Fruit fly (Drosophila melanogaster): ENCODE results near the gene brk.

Gene brk

DNA sequence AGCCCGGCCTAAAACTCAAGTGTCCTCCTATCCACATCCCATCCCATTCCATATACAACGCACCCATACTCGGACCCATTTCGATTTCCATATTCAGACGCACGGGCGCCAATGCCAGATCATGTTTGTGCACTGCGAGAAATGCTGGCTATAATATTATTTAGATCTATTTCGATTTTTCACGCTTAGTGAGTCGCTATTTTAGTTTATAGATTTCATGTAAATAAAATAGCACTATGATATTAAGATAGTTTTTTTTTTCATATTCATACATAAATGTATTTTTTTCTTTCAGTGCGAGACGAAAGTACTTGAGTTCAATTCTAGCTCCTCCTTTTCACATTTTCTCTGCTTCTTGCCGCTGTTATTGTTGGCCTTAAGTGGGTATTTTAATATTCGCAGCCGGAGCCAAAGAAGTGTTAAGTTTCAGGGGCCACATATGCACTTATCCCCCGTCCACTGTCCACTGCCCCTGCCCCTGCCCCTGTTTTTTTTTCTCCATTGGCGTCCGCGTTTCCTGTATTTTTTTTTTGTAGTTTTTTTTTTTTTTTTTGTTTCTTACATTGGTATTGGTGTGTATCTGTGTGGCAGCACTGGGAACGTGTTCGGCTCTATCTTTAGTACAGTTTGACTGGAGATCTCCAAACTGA lies 15.8 kb upstream of the brk start (continued):
- TF ChIP-seq CG30431 (GFP tag; optimal IDR thresholded peaks at IDR 0.05) (peak; percentile 68), NC2β (GFP tag; optimal IDR thresholded peaks at IDR 0.05) (peak; percentile 75), Rx (GFP tag; IDR thresholded peaks at IDR 0.05) (peak; percentile 48; the same call in 1 of the 2 replicates), CG33213 (GFP tag; optimal IDR thresholded peaks at IDR 0.05) (peak; percentile 43), repo (GFP tag; optimal IDR thresholded peaks at IDR 0.05) (peak; percentile 41), CG10267 (tag; optimal IDR thresholded peaks at IDR 0.05) (peak; percentile 85), Usf (GFP tag; optimal IDR thresholded peaks at IDR 0.05) (peak; percentile 54), CHES-1-like (GFP tag; optimal IDR thresholded peaks at IDR 0.05) (no peak), otp (GFP tag; IDR thresholded peaks at IDR 0.05) (peak; percentile 74), tin (GFP tag; optimal IDR thresholded peaks at IDR 0.05) (peak; percentile 88), CG8290 (GFP tag; optimal IDR thresholded peaks at IDR 0.05) (peak; percentile 62), CG8290 (tag; optimal IDR thresholded peaks at IDR 0.05) (peak in 1 of 2 experiments; percentile 48), CkIIα-i1 (GFP tag; IDR thresholded peaks at IDR 0.05) (no peak), CG1792 (GFP tag; optimal IDR thresholded peaks at IDR 0.05) (peak; percentile 2), D19A (tag; optimal IDR thresholded peaks at IDR 0.05) (peak; percentile 76), CG9797 (GFP tag; optimal IDR thresholded peaks at IDR 0.05) (no peak), GATAe (GFP tag; conservative IDR thresholded peaks at IDR 0.05) (no peak), CG17328 (GFP tag; IDR thresholded peaks at IDR 0.05) (peak; percentile 85), CG15073 (GFP tag; optimal IDR thresholded peaks at IDR 0.05) (peak; percentile 20), bab2 (GFP tag; optimal IDR thresholded peaks at IDR 0.05) (peak; percentile 52), mld (GFP tag; IDR thresholded peaks at IDR 0.05; ENCODE audit: partially characterized antibody) (no peak), CG13287 (GFP tag; IDR thresholded peaks at IDR 0.05; ENCODE audit: partially characterized antibody) (no peak), pb (GFP tag; optimal IDR thresholded peaks at IDR 0.05) (no peak), CG6272 (GFP tag; IDR thresholded peaks at IDR 0.05) (peak; percentile 56; the same call in 1 of the 2 replicates), aop (GFP tag; IDR thresholded peaks at IDR 0.05) (no peak), CG10543 (GFP tag; optimal IDR thresholded peaks at IDR 0.05) (peak; percentile 8), dmrt99B (tag; optimal IDR thresholded peaks at IDR 0.05) (peak; percentile 80), chn (GFP tag; optimal IDR thresholded peaks at IDR 0.05) (peak; percentile 70), C15 (GFP tag; IDR thresholded peaks at IDR 0.05) (0 out of 3 replicates have a peak, but pooled peaks have one; percentile 30), YL-1 (GFP tag; optimal IDR thresholded peaks at IDR 0.05) (no peak), vnd (GFP tag; IDR thresholded peaks at IDR 0.05; ENCODE audit: partially characterized antibody) (no peak), usp (GFP tag; optimal IDR thresholded peaks at IDR 0.05) (no peak), gcm (GFP tag; optimal IDR thresholded peaks at IDR 0.05) (peak; percentile 89), tx (GFP tag; optimal IDR thresholded peaks at IDR 0.05) (no peak), Gug (GFP tag; IDR thresholded peaks at IDR 0.05) (peak; percentile 40; the same call in 1 of the 4 replicates), CG1529 (GFP tag; optimal IDR thresholded peaks at IDR 0.05) (peak; percentile 77), CG30020 (tag; optimal IDR thresholded peaks at IDR 0.05) (no peak), onecut (GFP tag; IDR thresholded peaks at IDR 0.05) (peak; percentile 51), Pdp1 (GFP tag; optimal IDR thresholded peaks at IDR 0.05) (peak; percentile 30 to 51)

DNA sequence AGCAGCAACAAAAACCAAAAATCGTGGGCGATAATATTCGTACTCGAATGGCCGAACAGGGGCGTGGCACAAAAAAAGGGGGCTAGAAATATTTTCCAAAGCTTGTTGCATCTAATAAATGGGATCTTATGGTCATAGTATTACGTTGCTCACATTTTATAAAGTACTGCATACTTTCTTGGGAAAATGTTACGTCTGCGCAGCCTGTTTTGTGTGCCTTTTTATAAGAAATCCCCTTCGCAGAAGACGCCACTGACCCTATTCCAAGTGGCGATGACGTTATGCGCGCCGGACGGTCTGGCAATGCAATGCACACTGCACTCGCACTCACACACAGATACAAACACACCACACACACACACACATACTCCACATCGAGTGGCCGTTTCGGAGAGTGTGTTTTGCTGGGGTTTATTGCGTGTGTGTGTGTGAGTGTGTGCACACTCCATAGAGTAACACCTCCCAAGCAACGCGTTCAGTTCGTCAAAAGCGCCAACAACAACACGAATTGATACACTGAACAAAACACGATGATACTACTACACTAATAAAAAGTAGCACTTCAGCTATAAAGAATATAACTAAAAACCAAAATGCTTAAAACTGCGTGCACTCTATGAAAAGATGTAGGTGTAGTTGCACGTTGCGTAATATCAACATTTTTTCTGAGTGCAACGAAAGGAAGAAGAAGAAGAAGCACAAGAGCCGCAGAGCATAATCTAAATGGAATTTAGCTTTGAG lies 14.4 kb upstream of the brk start:
- no peak for TF ChIP-seq Adf1 (GFP tag; IDR thresholded peaks at IDR 0.05)
- TF ChIP-seq Sox100B (GFP tag; optimal IDR thresholded peaks at IDR 0.05) = peak; percentile 63
- TF ChIP-seq Tbp (GFP tag; optimal IDR thresholded peaks at IDR 0.05) = no peak
- peak; percentile 80 for TF ChIP-seq esg (GFP tag; conservative IDR thresholded peaks at IDR 0.05)
- peak; percentile 78 for TF ChIP-seq CG8924 (tag; optimal IDR thresholded peaks at IDR 0.05)
- peak; percentile 67 for TF ChIP-seq Ada2b (GFP tag; IDR thresholded peaks at IDR 0.05)
- peak; percentile 68 for TF ChIP-seq CG15269 (tag; optimal IDR thresholded peaks at IDR 0.05)
- peak; percentile 93 for TF ChIP-seq Optix (GFP tag; IDR thresholded peaks at IDR 0.05)
- no peak for TF ChIP-seq pan (optimal IDR thresholded peaks at IDR 0.05)
- TF ChIP-seq pan (GFP tag; optimal IDR thresholded peaks at IDR 0.05 in 1 of 2, IDR thresholded peaks at IDR 0.05 in 1 of 2) = peak in 1 of 2 experiments; percentile 85
- peak; percentile 51 for TF ChIP-seq CG10147 (GFP tag; optimal IDR thresholded peaks at IDR 0.05)
- no peak for TF ChIP-seq Dip2 (GFP tag; IDR thresholded peaks at IDR 0.05)
- TF ChIP-seq lilli (GFP tag; optimal IDR thresholded peaks at IDR 0.05) = peak; percentile 33
